Fruit fly (Drosophila melanogaster) whole organism, embryonic: Measurements from ENCODE around the gene Acf.

Experiments used
- ATbp ChIP-seq: fragments of 200-800 bp; sonication (Bioruptor generic); optimal IDR thresholded peaks from 2 replicates; lab custom pipeline; 2017; ENCODE audit warnings: missing biosample characterization, mild to moderate bottlenecking, missing genetic modification characterization, missing genetic modification reagents
- Atf-2 ChIP-seq: fragments of 200-800 bp; sonication (Bioruptor generic); optimal IDR thresholded peaks from 2 replicates; lab custom pipeline; 2016; ENCODE audit warnings: missing biosample characterization, missing genetic modification characterization
- CG10209 ChIP-seq: fragments of 200-800 bp; sonication (Bioruptor generic); optimal IDR thresholded peaks from 3 replicates; lab custom pipeline; 2017; ENCODE audit warnings: missing biosample characterization, mild to moderate bottlenecking, missing genetic modification characterization, missing genetic modification reagents
- CG11504 ChIP-seq: fragments of 200-800 bp; sonication (Bioruptor generic); optimal IDR thresholded peaks from 3 replicates; lab custom pipeline; 2019; ENCODE audit warnings: missing biosample characterization, mild to moderate bottlenecking, missing genetic modification characterization, moderate library complexity
- CG12236 ChIP-seq: fragments of 200-800 bp; sonication (Bioruptor generic); optimal IDR thresholded peaks from 2 replicates; lab custom pipeline; 2016; ENCODE audit warnings: missing biosample characterization, missing genetic modification characterization
- CG12744 ChIP-seq: fragments of 200-800 bp; sonication (Bioruptor generic); optimal IDR thresholded peaks from 2 replicates; lab custom pipeline; 2016; ENCODE audit warnings: missing biosample characterization, missing genetic modification characterization
- CG13624 ChIP-seq: fragments of 200-800 bp; sonication (Bioruptor generic); optimal IDR thresholded peaks from 2 replicates; lab custom pipeline; 2016; ENCODE audit warnings: missing biosample characterization, missing genetic modification characterization
- CG14860 ChIP-seq: fragments of 200-800 bp; sonication (Bioruptor generic); IDR thresholded peaks from 3 replicates; pipeline ENCODE4 v1.3.6; 2022; ENCODE audit warnings: missing biosample characterization, missing genetic modification characterization; ENCODE audit not compliant: partially characterized antibody
- CG1529 ChIP-seq: fragments of 200-800 bp; sonication (Bioruptor generic); optimal IDR thresholded peaks from 3 replicates; lab custom pipeline; 2018; ENCODE audit warnings: missing biosample characterization, missing genetic modification characterization
- CG1603 ChIP-seq: fragments of 200-800 bp; sonication (Bioruptor generic); optimal IDR thresholded peaks from 2 replicates; lab custom pipeline; 2019; ENCODE audit warnings: missing biosample characterization, mild to moderate bottlenecking, missing genetic modification characterization, moderate library complexity
- CG2202 ChIP-seq: fragments of 200-800 bp; sonication (Bioruptor generic); optimal IDR thresholded peaks from 2 replicates; lab custom pipeline; 2018; ENCODE audit warnings: missing biosample characterization, mild to moderate bottlenecking, missing genetic modification characterization
- CG2678 ChIP-seq: fragments of 200-800 bp; sonication (Bioruptor generic); optimal IDR thresholded peaks from 3 replicates; lab custom pipeline; 2019; ENCODE audit warnings: missing biosample characterization, mild to moderate bottlenecking, missing genetic modification characterization, moderate library complexity
- CG2712 ChIP-seq: fragments of 200-800 bp; optimal IDR thresholded peaks from 3 replicates; lab custom pipeline; 2019; ENCODE audit warnings: missing biosample characterization, mild to moderate bottlenecking, missing genetic modification characterization, moderate library complexity
- CG3995 ChIP-seq: fragments of 200-800 bp; sonication (Bioruptor generic); optimal IDR thresholded peaks from 3 replicates; lab custom pipeline; 2016; ENCODE audit warnings: missing biosample characterization, missing genetic modification characterization
- CG4707 ChIP-seq: fragments of 200-800 bp; sonication (Bioruptor generic); optimal IDR thresholded peaks from 2 replicates; lab custom pipeline; 2018; ENCODE audit warnings: missing biosample characterization, mild to moderate bottlenecking, missing genetic modification characterization, moderate library complexity
- CG7357 ChIP-seq: fragments of 200-800 bp; sonication (Bioruptor generic); IDR thresholded peaks from 3 replicates; pipeline ENCODE4 v1.3.6; 2022; ENCODE audit warnings: missing biosample characterization, missing genetic modification characterization
- CG7556 ChIP-seq: fragments of 200-800 bp; sonication (Bioruptor generic); optimal IDR thresholded peaks from 2 replicates; lab custom pipeline; 2017; ENCODE audit warnings: missing biosample characterization, mild to moderate bottlenecking, missing genetic modification characterization
- CG7928 ChIP-seq: fragments of 200-800 bp; sonication (Bioruptor generic); optimal IDR thresholded peaks from 2 replicates; lab custom pipeline; 2017; ENCODE audit warnings: missing biosample characterization, mild to moderate bottlenecking, missing genetic modification characterization
- CG7963 ChIP-seq: fragments of 200-800 bp; sonication (Bioruptor generic); IDR thresholded peaks from 3 replicates; pipeline ENCODE4 v1.3.6; 2022; ENCODE audit warnings: missing biosample characterization, missing genetic modification characterization; ENCODE audit not compliant: partially characterized antibody
- CG7987 ChIP-seq: fragments of 200-800 bp; sonication (Bioruptor generic); optimal IDR thresholded peaks from 2 replicates; lab custom pipeline; 2018; ENCODE audit warnings: missing biosample characterization, mild to moderate bottlenecking, missing genetic modification characterization, moderate library complexity
- CG8089 ChIP-seq: fragments of 200-800 bp; sonication (Bioruptor generic); optimal IDR thresholded peaks from 3 replicates; lab custom pipeline; 2016; ENCODE audit warnings: missing biosample characterization, missing genetic modification characterization
- CG8359 ChIP-seq: fragments of 200-800 bp; sonication (Bioruptor generic); optimal IDR thresholded peaks from 2 replicates; lab custom pipeline; 2017; ENCODE audit warnings: missing biosample characterization, mild to moderate bottlenecking, missing genetic modification characterization, borderline replicate concordance
- CG8478 ChIP-seq: fragments of >200 bp; optimal IDR thresholded peaks from 2 replicates; lab custom pipeline; 2018
- CG9876 ChIP-seq: fragments of 200-800 bp; sonication (Bioruptor generic); optimal IDR thresholded peaks from 2 replicates; lab custom pipeline; 2016; ENCODE audit warnings: missing biosample characterization, missing genetic modification characterization
- CG9932 ChIP-seq: fragments of 200-800 bp; sonication (Bioruptor generic); IDR thresholded peaks from 2 replicates; pipeline ENCODE4 v1.3.6; 2022; ENCODE audit warnings: missing biosample characterization, missing genetic modification characterization
- D19B ChIP-seq: fragments of 200-800 bp; sonication (Bioruptor generic); optimal IDR thresholded peaks from 2 replicates; lab custom pipeline; 2017; ENCODE audit warnings: missing biosample characterization, mild to moderate bottlenecking, missing genetic modification characterization
- Dip2 ChIP-seq: fragments of 200-800 bp; sonication (Bioruptor generic); IDR thresholded peaks from 2 replicates; pipeline ENCODE4 v1.3.6; 2022; ENCODE audit warnings: missing biosample characterization, missing genetic modification characterization
- Eip74EF ChIP-seq, 2 experiments: fragments of 200-800 bp in 1 of 2; fragments of >200 bp in 1 of 2; sonication (Bioruptor generic) in 1 of 2; optimal IDR thresholded peaks; 2 replicates each; lab custom pipeline; 2017 to 2019; ENCODE audit warnings: missing biosample characterization in 2 of 2, missing genetic modification characterization in 2 of 2, mild to moderate bottlenecking in 1 of 2, moderate library complexity in 1 of 2
- Ets97D ChIP-seq: fragments of 200-800 bp; sonication (Bioruptor generic); optimal IDR thresholded peaks from 3 replicates; lab custom pipeline; 2016; ENCODE audit warnings: missing biosample characterization, missing genetic modification characterization
- H2.0 ChIP-seq: fragments of 200-800 bp; sonication (Bioruptor generic); IDR thresholded peaks from 2 replicates; pipeline ENCODE4 v1.3.6; 2022; ENCODE audit warnings: missing biosample characterization, missing genetic modification characterization
- HLHmδ ChIP-seq: fragments of 200-800 bp; sonication (Bioruptor generic); optimal IDR thresholded peaks from 2 replicates; lab custom pipeline; 2018; ENCODE audit warnings: missing biosample characterization, mild to moderate bottlenecking, missing genetic modification characterization, moderate library complexity
- Hr39 ChIP-seq: fragments of >200 bp; optimal IDR thresholded peaks from 2 replicates; lab custom pipeline; 2017
- Kr ChIP-seq: fragments of 200-800 bp; sonication (Bioruptor generic); optimal IDR thresholded peaks from 2 replicates; lab custom pipeline; 2017; ENCODE audit warnings: missing biosample characterization, mild to moderate bottlenecking, missing genetic modification characterization
- Poxn ChIP-seq: fragments of 200-800 bp; sonication (Bioruptor generic); IDR thresholded peaks from 2 replicates; pipeline ENCODE4 v1.3.6; 2022; ENCODE audit warnings: missing biosample characterization, missing genetic modification characterization
- Rx ChIP-seq: fragments of 200-800 bp; sonication (Bioruptor generic); IDR thresholded peaks from 2 replicates; pipeline ENCODE4 v1.3.6; 2022; ENCODE audit warnings: missing biosample characterization, missing genetic modification characterization
- cas ChIP-seq: fragments of 200-800 bp; sonication (Bioruptor generic); IDR thresholded peaks from 2 replicates; pipeline ENCODE4 v1.3.6; 2022; ENCODE audit warnings: missing biosample characterization, missing genetic modification characterization
- dimm ChIP-seq: fragments of 200-800 bp; sonication (Bioruptor generic); IDR thresholded peaks from 2 replicates; pipeline ENCODE4 v1.3.6; 2022; ENCODE audit warnings: missing biosample characterization, missing genetic modification characterization
- eyg ChIP-seq: fragments of 200-800 bp; sonication (Bioruptor generic); optimal IDR thresholded peaks from 3 replicates; lab custom pipeline; 2016; ENCODE audit warnings: missing biosample characterization, missing genetic modification characterization
- gce ChIP-seq: fragments of 200-800 bp; sonication (Bioruptor generic); IDR thresholded peaks from 3 replicates; pipeline ENCODE4 v1.3.6; 2022; ENCODE audit warnings: missing biosample characterization, missing genetic modification characterization
- hbn ChIP-seq: fragments of 200-800 bp; sonication (Bioruptor generic); IDR thresholded peaks from 2 replicates; pipeline ENCODE4 v1.3.6; 2022; ENCODE audit warnings: missing biosample characterization, missing genetic modification characterization; ENCODE audit not compliant: partially characterized antibody
- inv ChIP-seq: fragments of 200-800 bp; sonication (Bioruptor generic); IDR thresholded peaks from 2 replicates; pipeline ENCODE4 v1.3.6; 2022; ENCODE audit warnings: missing biosample characterization, missing genetic modification characterization; ENCODE audit not compliant: partially characterized antibody
- kay ChIP-seq: fragments of 200-800 bp; sonication (Bioruptor generic); optimal IDR thresholded peaks from 2 replicates; lab custom pipeline; 2016; ENCODE audit warnings: missing biosample characterization, missing genetic modification characterization
- oc ChIP-seq: fragments of 200-800 bp; sonication (Bioruptor generic); optimal IDR thresholded peaks from 2 replicates; lab custom pipeline; 2018; ENCODE audit warnings: missing biosample characterization, mild to moderate bottlenecking, missing genetic modification characterization, moderate library complexity
- onecut ChIP-seq: fragments of 200-800 bp; sonication (Bioruptor generic); IDR thresholded peaks from 2 replicates; pipeline ENCODE4 v1.3.6; 2022; ENCODE audit warnings: missing biosample characterization, missing genetic modification characterization
- pfk ChIP-seq: fragments of 200-800 bp; sonication (Bioruptor generic); optimal IDR thresholded peaks from 2 replicates; lab custom pipeline; 2018; ENCODE audit warnings: missing biosample characterization, mild to moderate bottlenecking, missing genetic modification characterization, moderate library complexity
- phol ChIP-seq: fragments of 200-800 bp; sonication (Bioruptor generic); optimal IDR thresholded peaks from 3 replicates; lab custom pipeline; 2018; ENCODE audit warnings: missing biosample characterization, mild to moderate bottlenecking, missing genetic modification characterization, moderate library complexity
- ranshi ChIP-seq: fragments of 200-800 bp; sonication (Bioruptor generic); IDR thresholded peaks from 2 replicates; pipeline ENCODE4 v1.3.6; 2022; ENCODE audit warnings: missing biosample characterization, missing genetic modification characterization
- so ChIP-seq: fragments of 200-800 bp; sonication (Bioruptor generic); IDR thresholded peaks from 3 replicates; pipeline ENCODE4 v1.3.6; 2022; ENCODE audit warnings: missing biosample characterization, missing genetic modification characterization
- stc ChIP-seq: fragments of 200-800 bp; sonication (Bioruptor generic); IDR thresholded peaks from 2 replicates; pipeline ENCODE4 v1.3.6; 2022; ENCODE audit warnings: missing biosample characterization, missing genetic modification characterization
- tup ChIP-seq: fragments of 200-800 bp; sonication (Bioruptor generic); optimal IDR thresholded peaks from 2 replicates; lab custom pipeline; 2016; ENCODE audit warnings: missing biosample characterization, mild to moderate bottlenecking, missing genetic modification characterization, moderate library complexity

Gene Acf

DNA sequence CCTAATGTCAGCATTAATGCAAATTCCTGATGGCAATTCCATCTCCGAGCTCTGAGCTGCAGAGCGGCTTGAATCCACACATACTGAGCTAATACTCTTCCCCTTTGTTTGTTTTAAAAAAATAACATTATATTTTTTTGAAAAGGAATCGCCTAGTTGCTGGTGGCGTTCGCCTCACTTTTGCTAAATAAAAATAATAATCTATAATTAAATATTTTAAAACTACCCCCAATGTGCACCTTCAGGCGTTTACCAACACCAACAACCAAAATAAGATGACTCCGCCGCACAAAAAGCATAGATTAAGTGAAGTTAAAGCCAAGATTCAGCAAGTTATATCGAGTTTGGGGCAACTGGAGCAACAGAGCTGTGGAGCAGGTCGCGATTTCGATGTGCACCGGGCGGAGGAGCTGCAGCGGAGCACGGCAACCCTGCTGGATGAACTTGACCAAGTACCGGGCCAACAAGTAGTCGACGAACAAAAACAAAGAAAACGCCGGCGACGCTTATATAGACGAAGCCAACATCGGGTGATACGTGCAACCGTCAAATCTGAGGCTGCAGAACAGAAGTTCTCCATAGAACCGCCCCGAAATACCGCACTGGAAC lies 49.6 kb upstream of the Acf start, which contains the start of gene CG1896 (continued):
- TF ChIP-seq cas (GFP tag; lab: Robert Waterston, UW) = 0 out of 2 replicates have a peak, but pooled peaks have one; percentile 12
- no peak for TF ChIP-seq CG4707 (GFP tag; lab: Kevin White, UChicago)
- peak; percentile 54 for TF ChIP-seq stc (GFP tag; lab: Robert Waterston, UW)
- TF ChIP-seq CG7357 = 0 out of 3 replicates have a peak, but pooled peaks have one; percentile 30
- TF ChIP-seq kay (GFP tag; lab: Kevin White, UChicago) = no peak
- TF ChIP-seq dimm (GFP tag; lab: Robert Waterston, UW) = no peak
- no peak for TF ChIP-seq inv (GFP tag; lab: Robert Waterston, UW)
- TF ChIP-seq CG11504 (tag; lab: Kevin White, UChicago) = no peak
- TF ChIP-seq onecut = 0 out of 2 replicates have a peak, but pooled peaks have one; percentile 16
- no peak for TF ChIP-seq CG14860 (GFP tag; lab: Robert Waterston, UW)
- TF ChIP-seq D19B (GFP tag; lab: Kevin White, UChicago) = peak; percentile 19
- peak; percentile 55 for TF ChIP-seq CG2712 (tag; lab: Kevin White, UChicago)
- TF ChIP-seq ranshi (GFP tag; lab: Robert Waterston, UW) = peak; percentile 48
- peak; percentile 48; the same call in 1 of the 2 replicates for TF ChIP-seq CG9932 (GFP tag; lab: Robert Waterston, UW)
- peak; percentile 10 for TF ChIP-seq CG7556 (GFP tag; lab: Kevin White, UChicago)
- TF ChIP-seq Dip2 (GFP tag; lab: Robert Waterston, UW) = no peak
- TF ChIP-seq pfk (GFP tag; lab: Kevin White, UChicago) = no peak
- TF ChIP-seq ATbp (GFP tag; lab: Kevin White, UChicago) = peak; percentile 6
- no peak for TF ChIP-seq Kr
- TF ChIP-seq HLHmδ (GFP tag; lab: Kevin White, UChicago) = no peak
- peak; percentile 49 for TF ChIP-seq CG10209 (GFP tag; lab: Kevin White, UChicago)
- TF ChIP-seq oc (tag; lab: Kevin White, UChicago) = peak; percentile 1
- TF ChIP-seq CG7987 (GFP tag; lab: Kevin White, UChicago) = peak; percentile 1
- TF ChIP-seq Poxn (GFP tag; lab: Robert Waterston, UW) = no peak
- no peak for TF ChIP-seq hbn (GFP tag; lab: Robert Waterston, UW)
- no peak for TF ChIP-seq CG1529 (GFP tag; lab: Kevin White, UChicago)
- TF ChIP-seq CG8478 (lab: Kevin White, UChicago) = no peak
- no peak for TF ChIP-seq CG1603
- no peak for TF ChIP-seq CG2202 (tag; lab: Kevin White, UChicago)
- no peak for TF ChIP-seq Eip74EF (GFP tag; optimal IDR thresholded peaks at IDR 0.05; lab: Kevin White, UChicago)
- TF ChIP-seq Ets97D = no peak
- peak; percentile 53 for TF ChIP-seq phol (tag; lab: Kevin White, UChicago)
- TF ChIP-seq eyg (GFP tag; lab: Kevin White, UChicago) = no peak
- TF ChIP-seq CG8089 (GFP tag; lab: Kevin White, UChicago) = no peak
- no peak for TF ChIP-seq CG3995 (GFP tag; lab: Kevin White, UChicago)
- TF ChIP-seq CG12236 (GFP tag; lab: Kevin White, UChicago) = no peak
- 0 out of 3 replicates have a peak, but pooled peaks have one; percentile 21 for TF ChIP-seq gce (GFP tag; lab: Robert Waterston, UW)
- no peak for TF ChIP-seq CG8359
- TF ChIP-seq Rx (GFP tag; lab: Robert Waterston, UW) = 0 out of 2 replicates have a peak, but pooled peaks have one; percentile 25
- TF ChIP-seq Atf-2 (GFP tag; lab: Kevin White, UChicago) = no peak
- no peak for TF ChIP-seq Hr39 (lab: Kevin White, UChicago)
- TF ChIP-seq CG2678 (tag; lab: Kevin White, UChicago) = no peak
- TF ChIP-seq CG12744 (GFP tag; lab: Kevin White, UChicago) = no peak
- no peak for TF ChIP-seq CG13624
- no peak for TF ChIP-seq CG7963 (GFP tag; lab: Robert Waterston, UW)
- no peak for TF ChIP-seq CG9876 (GFP tag; lab: Kevin White, UChicago)
- no peak for TF ChIP-seq CG7928 (GFP tag; lab: Kevin White, UChicago)
- TF ChIP-seq so = peak; percentile 69; the same call in 2 of the 3 replicates
- TF ChIP-seq tup = peak; percentile 2
- TF ChIP-seq H2.0 = no peak
